Fruit fly (Drosophila melanogaster) whole organism, embryonic: Measurements from ENCODE around the gene Gr28a.
A peak's percentile ranks its signal among the peaks of the same experiment; 100 is the strongest.

Experiments
- ATbp ChIP-seq: fragments of 200-800 bp; sonication (Bioruptor generic); optimal IDR thresholded peaks from 2 replicates; lab custom pipeline; 2017; ENCODE audit warnings: missing biosample characterization, mild to moderate bottlenecking, missing genetic modification characterization, missing genetic modification reagents
- Atf3 ChIP-seq: fragments of 200-800 bp; sonication (Bioruptor generic); optimal IDR thresholded peaks from 3 replicates; lab custom pipeline; 2016; ENCODE audit warnings: missing biosample characterization, missing genetic modification characterization
- Awh ChIP-seq: fragments of 200-800 bp; sonication (Bioruptor generic); IDR thresholded peaks from 2 replicates; pipeline ENCODE4, ENCODE4 v1.3.6; 2022; ENCODE audit warnings: missing biosample characterization, missing genetic modification characterization
- B-H2 ChIP-seq: fragments of 200-800 bp; sonication (Bioruptor generic); optimal IDR thresholded peaks from 2 replicates; lab custom pipeline; 2018; ENCODE audit warnings: missing biosample characterization, mild to moderate bottlenecking, missing genetic modification characterization
- Bgb ChIP-seq: fragments of 200-800 bp; sonication (Bioruptor generic); IDR thresholded peaks from 2 replicates; pipeline ENCODE4 v1.3.6; 2022; ENCODE audit warnings: missing biosample characterization, missing genetic modification characterization; ENCODE audit not compliant: partially characterized antibody
- CG1024 ChIP-seq: fragments of 200-800 bp; sonication (Bioruptor generic); IDR thresholded peaks from 2 replicates; pipeline ENCODE4 v1.3.6; 2022; ENCODE audit warnings: missing biosample characterization, missing genetic modification characterization
- CG10321 ChIP-seq: fragments of 200-800 bp; sonication (Bioruptor generic); IDR thresholded peaks from 2 replicates; pipeline ENCODE4 v1.3.6; 2022; ENCODE audit warnings: missing biosample characterization, missing genetic modification characterization
- CG11695 ChIP-seq: fragments of 200-800 bp; sonication (Bioruptor generic); IDR thresholded peaks from 3 replicates; pipeline ENCODE4 v1.3.6; 2022; ENCODE audit warnings: missing biosample characterization, missing genetic modification characterization
- CG15479 ChIP-seq: fragments of 200-800 bp; sonication (Bioruptor generic); optimal IDR thresholded peaks from 3 replicates; lab custom pipeline; 2019; ENCODE audit warnings: missing biosample characterization, mild to moderate bottlenecking, missing genetic modification characterization, moderate library complexity
- CG15601 ChIP-seq: fragments of 200-800 bp; sonication (Bioruptor generic); optimal IDR thresholded peaks from 3 replicates; lab custom pipeline; 2019; ENCODE audit warnings: missing biosample characterization, mild to moderate bottlenecking, missing genetic modification characterization, moderate library complexity
- CG15696 ChIP-seq: fragments of 200-800 bp; sonication (Bioruptor generic); optimal IDR thresholded peaks from 2 replicates; lab custom pipeline; 2019; ENCODE audit warnings: missing biosample characterization, mild to moderate bottlenecking, missing genetic modification characterization, moderate library complexity
- CG1647 ChIP-seq: fragments of 200-800 bp; sonication (Bioruptor generic); optimal IDR thresholded peaks from 3 replicates; lab custom pipeline; 2016; ENCODE audit warnings: missing biosample characterization, missing genetic modification characterization
- CG1792 ChIP-seq: fragments of 200-800 bp; sonication (Bioruptor generic); optimal IDR thresholded peaks from 2 replicates; lab custom pipeline; 2016; ENCODE audit warnings: missing biosample characterization, missing genetic modification characterization
- CG18619 ChIP-seq: fragments of 200-800 bp; sonication (Bioruptor generic); optimal IDR thresholded peaks from 3 replicates; lab custom pipeline; 2017; ENCODE audit warnings: missing biosample characterization, mild to moderate bottlenecking, missing genetic modification characterization
- CG2202 ChIP-seq: fragments of 200-800 bp; sonication (Bioruptor generic); optimal IDR thresholded peaks from 2 replicates; lab custom pipeline; 2018; ENCODE audit warnings: missing biosample characterization, mild to moderate bottlenecking, missing genetic modification characterization
- CG2889 ChIP-seq: fragments of 200-800 bp; sonication (Bioruptor generic); IDR thresholded peaks from 3 replicates; pipeline ENCODE4 v1.3.6; 2022; ENCODE audit warnings: missing biosample characterization, missing genetic modification characterization
- CG31365 ChIP-seq: fragments of 200-800 bp; sonication (Bioruptor generic); optimal IDR thresholded peaks from 2 replicates; lab custom pipeline; 2018; ENCODE audit warnings: missing biosample characterization, mild to moderate bottlenecking, missing genetic modification characterization
- CG3726 ChIP-seq: fragments of 200-800 bp; sonication (Bioruptor generic); IDR thresholded peaks from 3 replicates; pipeline ENCODE4, ENCODE4 v1.3.6; 2022; ENCODE audit warnings: missing biosample characterization, missing genetic modification characterization
- CG4820 ChIP-seq: fragments of 200-800 bp; sonication (Bioruptor generic); optimal IDR thresholded peaks from 3 replicates; lab custom pipeline; 2016; ENCODE audit warnings: missing biosample characterization, missing genetic modification characterization
- CG7357 ChIP-seq: fragments of 200-800 bp; sonication (Bioruptor generic); IDR thresholded peaks from 3 replicates; pipeline ENCODE4 v1.3.6; 2022; ENCODE audit warnings: missing biosample characterization, missing genetic modification characterization
- CG9727 ChIP-seq: fragments of 200-800 bp; sonication (Bioruptor generic); optimal IDR thresholded peaks from 3 replicates; lab custom pipeline; 2017; ENCODE audit warnings: missing biosample characterization, mild to moderate bottlenecking, missing genetic modification characterization
- CG9932 ChIP-seq: fragments of 200-800 bp; sonication (Bioruptor generic); IDR thresholded peaks from 2 replicates; pipeline ENCODE4 v1.3.6; 2022; ENCODE audit warnings: missing biosample characterization, missing genetic modification characterization
- D ChIP-seq, 2 experiments: fragments of 200-800 bp in 1 of 2; fragments of >200 bp in 1 of 2; sonication (Bioruptor generic) in 1 of 2; optimal IDR thresholded peaks; 2 replicates in 1 of 2; 3 replicates in 1 of 2; lab custom pipeline; 2017; ENCODE audit warnings: mild to moderate bottlenecking in 1 of 2, missing biosample characterization in 1 of 2, missing genetic modification characterization in 1 of 2, missing genetic modification reagents in 1 of 2
- D19A ChIP-seq: fragments of 200-800 bp; optimal IDR thresholded peaks from 3 replicates; lab custom pipeline; 2019; ENCODE audit warnings: missing biosample characterization, mild to moderate bottlenecking, missing genetic modification characterization, moderate library complexity
- D19B ChIP-seq: fragments of 200-800 bp; sonication (Bioruptor generic); optimal IDR thresholded peaks from 2 replicates; lab custom pipeline; 2017; ENCODE audit warnings: missing biosample characterization, mild to moderate bottlenecking, missing genetic modification characterization
- Dfd ChIP-seq, 2 experiments: fragments of >200 bp; optimal IDR thresholded peaks; 2 replicates each; lab custom pipeline; 2017; ENCODE audit warnings: missing biosample characterization in 2 of 2, missing genetic modification characterization in 2 of 2
- Drgx ChIP-seq: fragments of 200-800 bp; sonication (Bioruptor generic); IDR thresholded peaks from 2 replicates; pipeline ENCODE4 v1.3.6; 2022; ENCODE audit warnings: missing biosample characterization, missing genetic modification characterization
- Ets65A ChIP-seq: fragments of 200-800 bp; sonication (Bioruptor generic); peaks from one replicate; lab custom pipeline; 2016; ENCODE audit warnings: missing biosample characterization, missing genetic modification characterization
- Hr3 ChIP-seq: fragments of 200-800 bp; sonication (Bioruptor generic); optimal IDR thresholded peaks from 3 replicates; lab custom pipeline; 2016; ENCODE audit warnings: missing biosample characterization, missing genetic modification characterization
- Hr39 ChIP-seq: fragments of >200 bp; optimal IDR thresholded peaks from 2 replicates; lab custom pipeline; 2017
- NFAT ChIP-seq: fragments of 200-800 bp; sonication (Bioruptor generic); IDR thresholded peaks from 2 replicates; pipeline ENCODE4 v1.3.6; 2022; ENCODE audit warnings: missing biosample characterization, missing genetic modification characterization
- Pdp1 ChIP-seq, 2 experiments: fragments of 200-800 bp; sonication (Bioruptor generic); optimal IDR thresholded peaks; 3 replicates each; lab custom pipeline; 2016; ENCODE audit warnings: missing biosample characterization in 2 of 2, missing genetic modification characterization in 2 of 2, mild to moderate bottlenecking in 1 of 2, moderate library complexity in 1 of 2
- Ravus ChIP-seq: fragments of 200-800 bp; sonication (Bioruptor generic); IDR thresholded peaks from 2 replicates; pipeline ENCODE4 v1.3.6; 2022; ENCODE audit warnings: missing biosample characterization, missing genetic modification characterization
- Rx ChIP-seq: fragments of 200-800 bp; sonication (Bioruptor generic); IDR thresholded peaks from 2 replicates; pipeline ENCODE4 v1.3.6; 2022; ENCODE audit warnings: missing biosample characterization, missing genetic modification characterization
- Sox100B ChIP-seq: fragments of 200-800 bp; sonication (Bioruptor generic); optimal IDR thresholded peaks from 3 replicates; lab custom pipeline; 2018; ENCODE audit warnings: missing biosample characterization, mild to moderate bottlenecking, missing genetic modification characterization
- Sox102F ChIP-seq: fragments of 200-800 bp; sonication (Bioruptor generic); optimal IDR thresholded peaks from 2 replicates; lab custom pipeline; 2018; ENCODE audit warnings: missing biosample characterization, mild to moderate bottlenecking, missing genetic modification characterization, moderate library complexity
- Vsx1 ChIP-seq: fragments of 200-800 bp; sonication (Bioruptor generic); optimal IDR thresholded peaks from 2 replicates; lab custom pipeline; 2017; ENCODE audit warnings: missing biosample characterization, mild to moderate bottlenecking, missing genetic modification characterization, missing genetic modification reagents
- az2 ChIP-seq: fragments of 200-800 bp; sonication (Bioruptor generic); optimal IDR thresholded peaks from 3 replicates; lab custom pipeline; 2016; ENCODE audit warnings: missing biosample characterization, missing genetic modification characterization
- bcd ChIP-seq: fragments of 200-800 bp; sonication (Bioruptor generic); optimal IDR thresholded peaks from 2 replicates; lab custom pipeline; 2017; ENCODE audit warnings: missing biosample characterization, mild to moderate bottlenecking, missing genetic modification characterization
- dysf ChIP-seq: fragments of 200-800 bp; sonication (Bioruptor generic); IDR thresholded peaks from 3 replicates; pipeline ENCODE4 v1.3.6; 2022; ENCODE audit warnings: missing biosample characterization, missing genetic modification characterization
- exex ChIP-seq: fragments of 200-800 bp; sonication (Bioruptor generic); optimal IDR thresholded peaks from 4 replicates; lab custom pipeline; 2018; ENCODE audit warnings: missing biosample characterization, mild to moderate bottlenecking, missing genetic modification characterization, moderate library complexity
- gsb-n ChIP-seq: fragments of 200-800 bp; sonication (Bioruptor generic); optimal IDR thresholded peaks from 3 replicates; lab custom pipeline; 2018; ENCODE audit warnings: missing biosample characterization, mild to moderate bottlenecking, missing genetic modification characterization
- jumu ChIP-seq: fragments of 200-800 bp; sonication (Bioruptor generic); optimal IDR thresholded peaks from 3 replicates; lab custom pipeline; 2016; ENCODE audit warnings: missing biosample characterization, missing genetic modification characterization
- nom ChIP-seq: fragments of 200-800 bp; sonication (Bioruptor generic); optimal IDR thresholded peaks from 2 replicates; lab custom pipeline; 2017; ENCODE audit warnings: missing biosample characterization, missing genetic modification characterization, mild to moderate bottlenecking, moderate library complexity, missing genetic modification reagents
- pb ChIP-seq: fragments of 200-800 bp; sonication (Bioruptor generic); optimal IDR thresholded peaks from 3 replicates; lab custom pipeline; 2016; ENCODE audit warnings: missing biosample characterization, missing genetic modification characterization
- pnt ChIP-seq: fragments of 200-800 bp; sonication (Bioruptor generic); optimal IDR thresholded peaks from 3 replicates; lab custom pipeline; 2016; ENCODE audit warnings: missing biosample characterization, missing genetic modification characterization
- sob ChIP-seq: fragments of 200-800 bp; sonication (Bioruptor generic); IDR thresholded peaks from 2 replicates; pipeline ENCODE4 v1.3.6; 2022; ENCODE audit warnings: missing biosample characterization, missing genetic modification characterization
- ssp ChIP-seq: fragments of 200-800 bp; sonication (Bioruptor generic); IDR thresholded peaks from 2 replicates; pipeline ENCODE4 v1.3.6; 2022; ENCODE audit warnings: missing biosample characterization, missing genetic modification characterization
- sug ChIP-seq: fragments of 200-800 bp; optimal IDR thresholded peaks from 2 replicates; lab custom pipeline; 2019; ENCODE audit warnings: missing biosample characterization, mild to moderate bottlenecking, missing genetic modification characterization, moderate library complexity
- vvl ChIP-seq: fragments of 200-800 bp; sonication (Bioruptor generic); IDR thresholded peaks from 2 replicates; pipeline ENCODE4 v1.3.6; 2022; ENCODE audit warnings: missing biosample characterization, missing genetic modification characterization

The Gr28a gene

dm6 chr2L:7454112-7454511 lies at the start of gene Gr28a:
Gr28a (minus strand) TSS chr2L:7454212.
- TF ChIP-seq CG1792 (GFP tag; lab: Kevin White, UChicago) (no peak), sug (tag; lab: Kevin White, UChicago) (no peak), CG9727 (GFP tag; lab: Kevin White, UChicago) (no peak), CG15601 (tag; lab: Kevin White, UChicago) (no peak), exex (tag; lab: Kevin White, UChicago) (no peak), D (optimal IDR thresholded peaks at IDR 0.05; lab: Kevin White, UChicago) (no peak), D (GFP tag; optimal IDR thresholded peaks at IDR 0.05; lab: Kevin White, UChicago) (no peak), vvl (no peak)

- peak; percentile 9 for TF ChIP-seq nom (GFP tag; lab: Kevin White, UChicago)
- no peak for TF ChIP-seq CG31365 (tag; lab: Kevin White, UChicago)
- TF ChIP-seq D19A (tag; lab: Kevin White, UChicago), result no peak
- no peak for TF ChIP-seq Atf3
- peak; percentile 25; the same call in 1 of the 3 replicates for TF ChIP-seq dysf (GFP tag; lab: Robert Waterston, UW)
- no peak for TF ChIP-seq Dfd (GFP tag; optimal IDR thresholded peaks at IDR 0.05; lab: Kevin White, UChicago)
- no peak for TF ChIP-seq CG2889 (GFP tag; lab: Robert Waterston, UW)
- TF ChIP-seq CG11695 (GFP tag; lab: Robert Waterston, UW), result 0 out of 3 replicates have a peak, but pooled peaks have one; percentile 6
- TF ChIP-seq CG2202 (tag; lab: Kevin White, UChicago), result no peak
- TF ChIP-seq Drgx (GFP tag; lab: Robert Waterston, UW), result peak; percentile 44
- TF ChIP-seq Hr3 (GFP tag; lab: Kevin White, UChicago), result no peak
- no peak for TF ChIP-seq CG15479 (GFP tag; lab: Kevin White, UChicago)
- no peak for TF ChIP-seq CG4820 (GFP tag; lab: Kevin White, UChicago)
- no peak for TF ChIP-seq ATbp (GFP tag; lab: Kevin White, UChicago)
- no peak for TF ChIP-seq Sox100B (GFP tag; lab: Kevin White, UChicago)
- 0 out of 2 replicates have a peak, but pooled peaks have one; percentile 14 for TF ChIP-seq Awh (GFP tag; lab: Robert Waterston, UW)
- TF ChIP-seq Bgb, result no peak
- TF ChIP-seq Hr39 (lab: Kevin White, UChicago), result no peak
- no peak for TF ChIP-seq CG18619
Observed at dm6 chr2L:7503719-7504118, 49.7 kb upstream of the Gr28a start.

dm6 chr2L:7501743-7502142 lies 47.7 kb upstream of the Gr28a start:
- TF ChIP-seq CG1647 (GFP tag; lab: Kevin White, UChicago) (no peak), CG1024 (no peak), Vsx1 (GFP tag; lab: Kevin White, UChicago) (no peak), CG9932 (0 out of 2 replicates have a peak, but pooled peaks have one; percentile 17), az2 (GFP tag; lab: Kevin White, UChicago) (no peak), Pdp1 (GFP tag; optimal IDR thresholded peaks at IDR 0.05; lab: Kevin White, UChicago) (no peak), D19B (GFP tag; lab: Kevin White, UChicago) (no peak), B-H2 (GFP tag; lab: Kevin White, UChicago) (no peak), Sox102F (GFP tag; lab: Kevin White, UChicago) (no peak), CG3726 (GFP tag; lab: Robert Waterston, UW) (no peak), Rx (no peak), bcd (GFP tag; lab: Kevin White, UChicago) (no peak), Ravus (no peak), NFAT (GFP tag; lab: Robert Waterston, UW) (no peak), CG10321 (GFP tag; lab: Robert Waterston, UW) (no peak), Bgb (no peak), CG7357 (GFP tag; lab: Robert Waterston, UW) (no peak), pnt (GFP tag; lab: Kevin White, UChicago) (no peak), ssp (GFP tag; lab: Robert Waterston, UW) (no peak), pb (GFP tag; lab: Kevin White, UChicago) (no peak), gsb-n (tag; lab: Kevin White, UChicago) (no peak), CG15696 (no peak), sob (no peak), vvl (peak; percentile 49), Ets65A (GFP tag; lab: Kevin White, UChicago) (peak; percentile 21), jumu (no peak)
